Fruit fly (Drosophila melanogaster): ENCODE data around the gene CG10616.

Gene CG10616

DNA sequence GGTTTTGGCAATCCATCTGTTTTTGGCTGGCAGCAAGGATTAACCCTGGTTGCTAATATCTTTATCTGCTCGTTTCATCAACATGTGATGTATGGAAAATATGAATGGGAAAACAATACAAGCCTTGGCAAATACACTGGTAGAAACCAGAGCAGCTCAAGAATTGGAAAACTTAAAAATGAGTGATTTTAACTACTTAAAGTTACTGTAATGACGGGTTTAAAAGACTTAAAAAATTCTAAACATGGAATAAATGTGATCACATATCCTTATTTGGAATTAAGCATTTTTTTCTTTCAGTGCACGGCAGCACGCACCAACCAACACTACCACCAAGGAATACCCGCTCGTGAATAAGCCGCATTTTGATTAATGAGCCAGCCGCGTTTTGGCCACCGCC, 6.3 kb upstream of the CG10616 start (continued):
- TF ChIP-seq CG2712 (tag; optimal IDR thresholded peaks at IDR 0.05) (peak; percentile 5), B-H1 (GFP tag; IDR thresholded peaks at IDR 0.05) (no peak), CG1832 (GFP tag; optimal IDR thresholded peaks at IDR 0.05) (no peak), CG18262 (tag; optimal IDR thresholded peaks at IDR 0.05) (peak; percentile 10), CG17568 (GFP tag; optimal IDR thresholded peaks at IDR 0.05) (no peak), H15 (GFP tag; IDR thresholded peaks at IDR 0.05) (no peak), CG10959 (GFP tag; IDR thresholded peaks at IDR 0.05) (no peak)

DNA sequence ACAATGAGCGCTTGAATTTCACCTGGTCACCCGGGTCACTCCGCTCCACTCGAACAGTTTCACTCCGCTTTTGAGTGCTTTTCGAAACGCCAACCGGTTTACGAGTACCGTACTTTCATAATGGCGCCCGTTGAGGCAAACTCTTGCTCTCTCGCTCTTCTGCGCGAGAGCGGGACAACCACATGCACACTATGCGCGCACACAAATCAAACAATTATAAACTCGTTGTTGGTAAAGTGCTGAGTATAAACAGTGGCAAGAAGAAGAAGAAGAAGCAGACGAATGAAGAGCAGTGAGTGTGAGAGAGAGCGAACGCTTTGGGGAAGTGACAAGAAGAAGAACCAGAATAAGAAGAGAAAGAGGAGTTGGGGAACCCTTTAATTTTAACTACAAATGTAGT, 3.5 kb upstream of the CG10616 start, which contains the start of gene eyg:
Gene eyg (minus strand): TSS at position 6 of the 400 bp plus-strand sequence.
- no peak for TF ChIP-seq Gsc (GFP tag; IDR thresholded peaks at IDR 0.05)
- TF ChIP-seq Mrtf (GFP tag; IDR thresholded peaks at IDR 0.05): no peak
- TF ChIP-seq CG10979 (tag; optimal IDR thresholded peaks at IDR 0.05): no peak
- peak; percentile 46; the same call in 1 of the 3 replicates for TF ChIP-seq gce (GFP tag; IDR thresholded peaks at IDR 0.05)
- TF ChIP-seq CG31441 (GFP tag; IDR thresholded peaks at IDR 0.05): no peak
- TF ChIP-seq ara (GFP tag; IDR thresholded peaks at IDR 0.05): peak; percentile 57; the same call in 1 of the 2 replicates
- no peak for TF ChIP-seq MBD-R2 (GFP tag; IDR thresholded peaks at IDR 0.05)
- peak; percentile 40 for TF ChIP-seq CG10209 (GFP tag; optimal IDR thresholded peaks at IDR 0.05)
- TF ChIP-seq NC2α (GFP tag; optimal IDR thresholded peaks at IDR 0.05): peak; percentile 31
- TF ChIP-seq kah (GFP tag; optimal IDR thresholded peaks at IDR 0.05): peak; percentile 8
- no peak for TF ChIP-seq dimm (GFP tag; IDR thresholded peaks at IDR 0.05)
- TF ChIP-seq ftz-f1 (GFP tag; optimal IDR thresholded peaks at IDR 0.05): no peak
- no peak for TF ChIP-seq CG1529 (GFP tag; optimal IDR thresholded peaks at IDR 0.05)
- no peak for TF ChIP-seq fru (optimal IDR thresholded peaks at IDR 0.05)
- TF ChIP-seq Atf6 (GFP tag; IDR thresholded peaks at IDR 0.05): no peak; the same call in 1 of the 2 replicates
- no peak for TF ChIP-seq CG16815 (GFP tag; optimal IDR thresholded peaks at IDR 0.05)
- TF ChIP-seq gro (GFP tag; optimal IDR thresholded peaks at IDR 0.05): peak; percentile 54
- peak; percentile 30 for TF ChIP-seq CG12236 (GFP tag; optimal IDR thresholded peaks at IDR 0.05)
- TF ChIP-seq sob (GFP tag; IDR thresholded peaks at IDR 0.05): no peak
- TF ChIP-seq CG2678 (tag; optimal IDR thresholded peaks at IDR 0.05): no peak
- peak; percentile 47; the same call in 1 of the 2 replicates for TF ChIP-seq inv (GFP tag; IDR thresholded peaks at IDR 0.05; ENCODE audit: partially characterized antibody)
- TF ChIP-seq gcm (GFP tag; optimal IDR thresholded peaks at IDR 0.05): peak; percentile 41
- TF ChIP-seq Stat92E (GFP tag; optimal IDR thresholded peaks at IDR 0.05): peak in 1 of 3 experiments; percentile 76
- peak; percentile 21 for TF ChIP-seq CG11398 (GFP tag; optimal IDR thresholded peaks at IDR 0.05)
- TF ChIP-seq Pdp1 (GFP tag; optimal IDR thresholded peaks at IDR 0.05): peak in 1 of 2 experiments; percentile 75
- peak; percentile 63; the same call in 2 of the 3 replicates for TF ChIP-seq Dbx (GFP tag; IDR thresholded peaks at IDR 0.05)
- no peak for TF ChIP-seq Meics (GFP tag; optimal IDR thresholded peaks at IDR 0.05)
- no peak for TF ChIP-seq CG6654 (GFP tag; optimal IDR thresholded peaks at IDR 0.05)
- peak; percentile 93 for TF ChIP-seq CG8478 (optimal IDR thresholded peaks at IDR 0.05)
- peak; percentile 14 for TF ChIP-seq dm (GFP tag; optimal IDR thresholded peaks at IDR 0.05)
- no peak for TF ChIP-seq CG17361 (GFP tag; IDR thresholded peaks at IDR 0.05)
- no peak for TF ChIP-seq ac (GFP tag; optimal IDR thresholded peaks at IDR 0.05)
- peak; percentile 56 for TF ChIP-seq bcd (GFP tag; optimal IDR thresholded peaks at IDR 0.05)
- TF ChIP-seq aop (GFP tag; IDR thresholded peaks at IDR 0.05): peak; percentile 36; the same call in 1 of the 2 replicates
- TF ChIP-seq CG1233 (GFP tag; optimal IDR thresholded peaks at IDR 0.05): no peak
- no peak for TF ChIP-seq klu (GFP tag; IDR thresholded peaks at IDR 0.05)
- no peak for TF ChIP-seq Dip2 (GFP tag; IDR thresholded peaks at IDR 0.05)
- peak; percentile 2 for TF ChIP-seq ind (GFP tag; optimal IDR thresholded peaks at IDR 0.05)
- TF ChIP-seq Xrp1 (GFP tag; IDR thresholded peaks at IDR 0.05): peak; percentile 64; the same call in 1 of the 2 replicates
- TF ChIP-seq Awh (GFP tag; IDR thresholded peaks at IDR 0.05): 0 out of 2 replicates have a peak, but pooled peaks have one; percentile 28
- no peak for TF ChIP-seq CG7963 (GFP tag; IDR thresholded peaks at IDR 0.05; ENCODE audit: partially characterized antibody)
- no peak for TF ChIP-seq ash1 (GFP tag; optimal IDR thresholded peaks at IDR 0.05)
- TF ChIP-seq sug (tag; optimal IDR thresholded peaks at IDR 0.05): peak; percentile 49
- TF ChIP-seq Blimp-1 (GFP tag; optimal IDR thresholded peaks at IDR 0.05): peak; percentile 26
